Fruit fly (Drosophila melanogaster) whole organism, larva: ENCODE measurements around the gene Gapdh2.

Experiments used
- noc ChIP-seq: fragments of 200-800 bp; sonication (Bioruptor generic); optimal IDR thresholded peaks from 3 replicates; lab custom pipeline; 2019; ENCODE audit warnings: missing biosample characterization, mild to moderate bottlenecking, missing genetic modification characterization, moderate library complexity

Gapdh2 gene

dm6 chrX:15867863-15868262 lies at the start of gene Gapdh2:
Gene Gapdh2 (plus strand): TSS chrX:15868145.
- TF ChIP-seq noc (tag; lab: Kevin White, UChicago): peak; percentile 100

DNA sequence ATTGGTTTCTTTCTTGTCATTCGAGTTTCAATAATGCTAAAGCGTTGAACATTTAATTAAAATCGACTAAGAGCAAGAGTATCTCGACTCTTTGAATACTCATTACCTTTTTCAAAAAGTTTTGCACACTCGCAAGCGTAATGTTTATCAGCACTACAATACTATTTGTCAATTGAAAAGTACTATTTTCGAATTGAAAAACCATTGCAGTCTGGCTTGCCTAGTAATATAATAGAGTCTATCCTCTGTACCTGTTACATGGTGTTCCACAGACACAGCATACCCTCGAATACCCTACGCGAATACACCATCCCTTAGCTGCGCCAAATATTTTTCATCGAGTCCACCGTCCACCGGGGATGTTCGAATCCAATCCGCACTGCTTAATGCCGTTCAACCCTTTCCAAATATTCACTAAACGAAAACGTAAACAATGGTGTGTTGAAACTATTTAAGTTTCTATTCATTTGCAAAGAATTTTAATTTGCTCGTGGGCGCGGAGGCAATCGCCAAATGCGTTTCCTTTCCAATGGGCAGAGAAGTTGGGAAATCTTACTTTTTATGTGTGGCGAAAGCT lies 49.2 kb upstream of the Gapdh2 start:
- no peak for TF ChIP-seq noc (tag; lab: Kevin White, UChicago)

- no peak for TF ChIP-seq noc (tag; lab: Kevin White, UChicago)
Measured at dm6 chrX:15822363-15822762, 45.6 kb upstream of the Gapdh2 start.

dm6 chrX:15833957-15834356 lies 34.0 kb upstream of the Gapdh2 start:
- no peak for TF ChIP-seq noc (tag; lab: Kevin White, UChicago)

- TF ChIP-seq noc (tag; lab: Kevin White, UChicago): no peak
Measured at dm6 chrX:15834594-15835236, 33.2 kb upstream of the Gapdh2 start.

dm6 chrX:15835393-15835792 lies 32.6 kb upstream of the Gapdh2 start, which contains the start of gene Chc:
Gene Chc (minus strand): TSS chrX:15835490.
- TF ChIP-seq noc (tag; lab: Kevin White, UChicago): no peak

DNA sequence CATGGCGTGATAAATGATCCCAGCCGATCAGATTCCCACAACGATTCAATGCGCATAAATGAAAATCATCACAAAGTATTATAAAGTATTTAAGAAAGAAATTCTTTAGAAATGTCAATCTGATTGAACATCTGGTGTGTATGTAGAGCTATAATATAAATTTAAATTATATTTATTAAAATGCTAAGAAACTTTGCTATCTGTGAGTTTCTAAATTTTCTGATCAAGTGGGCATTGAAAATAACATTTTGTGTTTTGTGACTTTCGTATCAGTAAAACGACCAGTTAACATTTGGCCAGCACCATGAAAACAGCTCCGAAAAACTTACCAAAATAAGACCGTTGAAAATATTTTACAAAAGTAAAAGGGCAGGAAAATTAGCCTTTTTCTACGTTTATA lies 30.4 kb upstream of the Gapdh2 start, which contains the start of gene CG8565:
CG8565 (plus strand) TSS at position 301 of the 400 bp plus-strand sequence.
- no peak for TF ChIP-seq noc (tag; lab: Kevin White, UChicago)

dm6 chrX:15840003-15840402 lies 27.9 kb upstream of the Gapdh2 start:
- no peak for TF ChIP-seq noc (tag; lab: Kevin White, UChicago)

dm6 chrX:15841346-15841745 lies 26.6 kb upstream of the Gapdh2 start:
- no peak for TF ChIP-seq noc (tag; lab: Kevin White, UChicago)

dm6 chrX:15844139-15844538 lies 23.8 kb upstream of the Gapdh2 start, which contains the start of the genes ArgRS and CG8578:
Gene ArgRS (minus strand): TSS chrX:15844145.
Gene CG8578 (plus strand): TSS chrX:15844476.
- peak; percentile 74 for TF ChIP-seq noc (tag; lab: Kevin White, UChicago)

- TF ChIP-seq noc (tag; lab: Kevin White, UChicago): no peak
Measured at dm6 chrX:15849021-15849420, 18.9 kb upstream of the Gapdh2 start, which contains the start of gene sun. Gene sun (minus strand): TSS chrX:15849258.

DNA sequence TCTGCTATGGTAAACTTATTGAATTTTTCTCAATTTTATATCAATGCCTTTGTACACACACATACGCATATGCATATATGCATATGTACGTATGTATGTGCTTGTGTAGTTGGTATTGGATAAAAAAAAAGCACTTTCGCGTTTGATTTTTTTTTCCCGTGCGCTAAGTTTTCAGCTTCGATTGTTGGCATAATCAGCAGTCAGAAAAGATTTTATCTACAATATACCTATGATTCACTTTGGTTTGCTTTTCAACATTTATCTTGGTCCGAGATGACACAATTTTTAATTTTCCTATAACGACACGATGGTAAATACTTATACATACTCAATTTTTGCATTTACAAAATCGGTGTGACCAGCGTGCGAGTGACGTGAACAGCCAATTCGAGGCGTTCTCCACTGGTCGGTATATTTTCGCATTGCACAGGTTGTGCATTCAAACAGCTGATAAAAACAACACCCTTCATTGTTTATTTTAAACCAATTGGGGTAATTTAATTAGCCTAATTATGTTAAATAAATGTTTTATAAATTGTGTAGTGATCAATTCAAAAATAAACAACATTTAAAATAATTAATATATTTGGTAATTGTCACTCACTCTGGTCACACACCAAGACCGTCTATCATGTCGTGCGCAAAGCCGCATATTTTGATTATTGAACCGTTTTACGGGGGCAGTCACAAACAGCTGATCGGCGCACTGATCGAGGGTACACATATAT lies 15.0 kb upstream of the Gapdh2 start, which contains the start of the genes UBL3 and CG15914:
UBL3 (minus strand) TSS at position 361 of the 728 bp plus-strand sequence.
CG15914 (plus strand) TSS at position 607 of the 728 bp plus-strand sequence.
- TF ChIP-seq noc (tag; lab: Kevin White, UChicago): peak; percentile 42

dm6 chrX:15857601-15858284 lies 10.2 kb upstream of the Gapdh2 start, which contains the start of the genes CG46440 and Myb:
Gene CG46440 (minus strand): TSS chrX:15857823.
Gene Myb (minus strand): TSS chrX:15857823.
- no peak for TF ChIP-seq noc (tag; lab: Kevin White, UChicago)

dm6 chrX:15859387-15859786 lies 8.6 kb upstream of the Gapdh2 start, which contains the start of gene AlkB:
Gene AlkB (minus strand): TSS chrX:15859487.
- TF ChIP-seq noc (tag; lab: Kevin White, UChicago): no peak

dm6 chrX:15859869-15860268 lies 8.1 kb upstream of the Gapdh2 start, which contains the start of gene Gbeta13F:
Gene Gbeta13F (plus strand): TSS chrX:15860115.
- no peak for TF ChIP-seq noc (tag; lab: Kevin White, UChicago)
